Fruit fly (Drosophila melanogaster): ENCODE data around the gene Ttc26.

dm6 chr3R:15731446-15731845 lies 42.8 kb upstream of the Ttc26 start, which contains the start of gene CG34274:
- TF ChIP-seq fd96Ca (GFP tag; IDR thresholded peaks at IDR 0.05) = no peak
- TF ChIP-seq Snoo (tag; optimal IDR thresholded peaks at IDR 0.05) = no peak
- no peak for TF ChIP-seq rn (GFP tag; IDR thresholded peaks at IDR 0.05)
- no peak for TF ChIP-seq D1 (tag; optimal IDR thresholded peaks at IDR 0.05)
- no peak for TF ChIP-seq CG10348 (GFP tag; IDR thresholded peaks at IDR 0.05)
- no peak for TF ChIP-seq CG12605 (GFP tag; IDR thresholded peaks at IDR 0.05)
- TF ChIP-seq CG17806 (tag; optimal IDR thresholded peaks at IDR 0.05) = no peak
- TF ChIP-seq gl (tag; optimal IDR thresholded peaks at IDR 0.05) = no peak
- TF ChIP-seq CG8159 (tag; optimal IDR thresholded peaks at IDR 0.05) = no peak
- TF ChIP-seq CG4496 (GFP tag; IDR thresholded peaks at IDR 0.05) = no peak
- no peak for TF ChIP-seq EcR (GFP tag; optimal IDR thresholded peaks at IDR 0.05)

All from whole organism, pupa.